Worm (Caenorhabditis elegans): Measurements from ENCODE around the gene str-12.

DNA sequence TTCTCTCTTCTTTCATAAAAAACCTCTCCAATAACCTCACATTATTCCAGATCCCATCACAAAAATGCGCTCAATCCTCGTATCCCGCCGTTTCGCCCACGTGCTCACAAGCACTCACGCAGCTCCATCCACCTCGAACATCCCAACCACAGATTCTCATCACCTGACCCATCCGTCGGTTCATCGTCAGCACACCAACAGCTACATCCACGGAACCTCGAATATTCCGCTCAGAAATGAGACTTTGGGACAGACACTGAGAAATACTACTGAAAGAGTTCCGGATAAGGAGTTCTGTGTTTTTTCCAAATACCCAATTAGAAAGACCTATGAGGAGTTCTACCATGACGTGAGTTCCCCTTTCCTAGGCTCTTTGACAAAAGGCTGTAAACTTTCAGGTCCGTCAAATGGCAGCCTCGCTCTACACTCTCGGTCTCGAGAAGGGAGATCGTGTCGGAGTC, 43.3 kb upstream of the str-12 start, which contains the start of gene acs-2:
- no peak for TF ChIP-seq F55B11.4 (tag; optimal IDR thresholded peaks at IDR 0.05; ENCODE audit: borderline replicate concordance, insufficient read depth)
- no peak for TF ChIP-seq unc-62 (GFP tag; optimal IDR thresholded peaks at IDR 0.05)
- no peak for TF ChIP-seq Y56A3A.18 (GFP tag; IDR thresholded peaks at IDR 0.05)
- no peak for TF ChIP-seq nhr-179 (tag; optimal IDR thresholded peaks at IDR 0.05)
- no peak for TF ChIP-seq ztf-3 (GFP tag; optimal IDR thresholded peaks at IDR 0.05)
